Fruit fly (Drosophila melanogaster): Measurements from ENCODE around the gene Drep4.

The Drep4 gene

DNA sequence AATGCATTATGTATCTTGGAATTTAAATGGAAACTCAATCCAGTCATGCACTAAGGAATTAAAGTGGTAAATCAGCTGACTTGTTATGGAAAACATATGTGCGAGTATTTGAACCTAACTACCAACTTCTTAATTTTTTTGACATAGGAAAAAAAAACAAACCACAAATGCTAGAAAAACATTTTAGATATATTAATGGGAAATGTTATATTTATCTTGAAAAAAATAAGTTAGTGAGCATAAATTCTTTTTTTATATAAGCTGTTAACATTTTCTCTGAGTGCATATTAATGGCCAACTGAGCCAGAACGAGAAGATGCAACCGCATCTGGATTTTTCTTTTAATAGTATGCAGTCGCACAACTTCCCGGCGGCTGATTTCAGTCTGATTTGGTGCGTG is 35.1 kb downstream of the Drep4 start:
- no peak for TF ChIP-seq CG8478 (optimal IDR thresholded peaks at IDR 0.05)

DNA sequence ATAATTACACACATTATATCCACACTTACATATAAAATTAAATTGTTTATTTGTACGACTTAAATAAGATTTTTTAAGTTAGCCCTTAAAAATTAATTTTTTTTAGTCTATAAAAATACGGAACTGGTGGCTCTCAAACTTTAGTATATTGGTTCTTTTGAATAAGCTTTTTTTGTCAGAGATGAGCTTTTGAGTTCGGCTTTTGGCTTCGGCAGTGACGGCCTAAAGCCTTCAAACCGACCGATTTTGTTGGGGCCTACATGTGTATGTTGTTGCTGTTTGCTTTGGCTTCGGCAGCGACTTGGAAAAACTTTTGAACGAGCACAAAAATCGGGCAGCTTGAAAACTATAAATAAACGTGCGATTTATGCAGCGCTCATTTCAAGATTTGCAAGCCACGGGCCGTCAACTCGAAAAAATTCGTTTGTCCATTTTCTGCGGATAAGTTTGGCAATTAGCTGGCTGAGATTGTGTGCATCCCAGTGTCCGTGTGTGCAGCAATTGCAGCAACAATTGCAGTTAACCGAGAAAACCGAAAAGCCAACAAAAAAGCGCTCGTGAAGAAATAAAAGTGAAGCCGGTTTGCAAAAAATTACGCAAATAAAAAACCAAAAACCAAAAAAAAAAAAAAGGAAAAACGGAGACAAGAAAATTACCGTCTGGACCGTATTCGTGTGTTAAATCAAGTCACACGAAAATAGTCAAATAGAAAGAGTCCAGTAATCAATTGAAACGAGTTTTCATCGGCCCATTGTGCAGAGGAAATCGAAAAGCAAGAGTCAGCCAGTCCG is 40.2 kb downstream of the Drep4 start, which contains the start of gene CG16820:
Gene CG16820, plus strand, starts transcription at position 378 of the 791 bp plus-strand sequence.
- TF ChIP-seq EcR (GFP tag; optimal IDR thresholded peaks at IDR 0.05), result no peak
- TF ChIP-seq psq (optimal IDR thresholded peaks at IDR 0.05), result no peak
- TF ChIP-seq pan (optimal IDR thresholded peaks at IDR 0.05), result no peak
- no peak for TF ChIP-seq usp (GFP tag; optimal IDR thresholded peaks at IDR 0.05)
- no peak for TF ChIP-seq CG8478 (optimal IDR thresholded peaks at IDR 0.05)
- no peak for TF ChIP-seq Dll (optimal IDR thresholded peaks at IDR 0.05)

DNA sequence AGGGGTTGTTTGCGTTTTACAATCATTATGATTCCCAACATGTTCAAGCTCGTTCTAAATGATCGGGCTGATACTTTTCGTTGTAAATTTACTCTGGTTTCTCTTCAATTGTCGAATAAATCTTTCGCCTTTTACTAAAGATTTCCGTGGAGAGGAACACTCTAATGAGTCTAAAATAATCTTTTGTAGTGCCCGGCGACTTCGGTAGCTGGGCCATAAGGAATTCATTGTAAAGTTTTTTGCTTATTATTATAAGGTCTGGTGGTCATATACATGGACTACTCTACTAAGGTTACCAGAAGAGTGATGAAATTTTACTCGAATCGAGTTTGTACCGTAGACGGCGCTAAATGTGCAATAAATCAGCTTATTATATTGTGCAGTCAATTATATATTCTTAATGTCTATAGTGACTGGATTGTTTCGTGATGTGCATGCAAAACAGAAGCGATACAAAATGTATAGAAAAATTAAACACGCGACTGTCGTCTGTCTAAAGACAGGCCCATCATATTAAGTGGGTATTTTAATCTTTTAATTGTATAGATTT is 41.4 kb downstream of the Drep4 start:
- no peak for TF ChIP-seq CG8478 (optimal IDR thresholded peaks at IDR 0.05)
- TF ChIP-seq EcR (GFP tag; optimal IDR thresholded peaks at IDR 0.05), result no peak
- TF ChIP-seq Dll (optimal IDR thresholded peaks at IDR 0.05), result no peak

DNA sequence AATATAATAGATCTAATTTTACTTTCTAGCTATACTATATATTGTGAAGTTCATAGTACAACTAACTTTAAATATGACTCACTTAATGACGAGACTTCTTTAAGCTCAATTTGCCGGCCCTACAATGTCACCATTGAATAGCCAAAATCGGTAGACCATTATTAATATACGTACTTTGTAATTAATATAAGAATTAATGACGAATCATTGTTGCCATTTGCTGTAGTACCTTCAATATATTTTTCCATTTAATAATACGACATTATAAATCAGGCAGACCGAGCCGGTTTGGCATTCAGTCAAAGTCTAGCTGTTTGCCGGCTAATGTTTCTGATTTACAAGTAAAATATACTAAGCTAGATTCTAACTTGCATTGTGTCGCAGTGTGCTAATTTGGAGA is 46.6 kb downstream of the Drep4 start, which contains the start of gene Jhbp13:
Gene Jhbp13, plus strand, starts transcription at position 301 of the 400 bp plus-strand sequence.
- no peak for TF ChIP-seq usp (GFP tag; optimal IDR thresholded peaks at IDR 0.05)
- TF ChIP-seq pan (optimal IDR thresholded peaks at IDR 0.05), result no peak
- TF ChIP-seq CG8478 (optimal IDR thresholded peaks at IDR 0.05), result no peak
- no peak for TF ChIP-seq Dll (optimal IDR thresholded peaks at IDR 0.05)
- TF ChIP-seq psq (optimal IDR thresholded peaks at IDR 0.05), result no peak
- TF ChIP-seq EcR (GFP tag; optimal IDR thresholded peaks at IDR 0.05), result no peak

DNA sequence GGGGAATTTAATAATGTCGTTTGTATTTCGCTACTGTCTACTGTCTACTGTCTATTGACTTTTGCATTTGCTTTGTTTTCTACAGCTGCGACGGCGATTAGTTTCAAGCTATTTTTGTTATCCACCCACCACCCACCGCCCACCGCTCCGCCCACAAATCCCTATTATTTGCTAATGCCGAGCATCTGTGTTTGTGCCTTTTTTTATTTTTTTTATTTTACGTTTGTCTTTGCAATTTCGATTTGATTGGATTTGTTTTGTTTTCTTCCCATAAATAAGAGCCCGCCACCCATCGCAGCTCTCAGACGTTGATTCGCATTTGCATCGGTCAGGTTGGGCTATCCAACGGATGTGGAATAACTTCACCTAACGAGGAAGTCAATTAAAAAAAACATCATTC is 50.1 kb downstream of the Drep4 start, which contains the start of gene Jhbp14:
Gene Jhbp14, plus strand, starts transcription at position 301 of the 400 bp plus-strand sequence.
- no peak for TF ChIP-seq CG8478 (optimal IDR thresholded peaks at IDR 0.05)
- no peak for TF ChIP-seq EcR (GFP tag; optimal IDR thresholded peaks at IDR 0.05)
- TF ChIP-seq usp (GFP tag; optimal IDR thresholded peaks at IDR 0.05), result no peak
- TF ChIP-seq pan (optimal IDR thresholded peaks at IDR 0.05), result no peak
- TF ChIP-seq Dll (optimal IDR thresholded peaks at IDR 0.05), result no peak
- TF ChIP-seq psq (optimal IDR thresholded peaks at IDR 0.05), result no peak

DNA sequence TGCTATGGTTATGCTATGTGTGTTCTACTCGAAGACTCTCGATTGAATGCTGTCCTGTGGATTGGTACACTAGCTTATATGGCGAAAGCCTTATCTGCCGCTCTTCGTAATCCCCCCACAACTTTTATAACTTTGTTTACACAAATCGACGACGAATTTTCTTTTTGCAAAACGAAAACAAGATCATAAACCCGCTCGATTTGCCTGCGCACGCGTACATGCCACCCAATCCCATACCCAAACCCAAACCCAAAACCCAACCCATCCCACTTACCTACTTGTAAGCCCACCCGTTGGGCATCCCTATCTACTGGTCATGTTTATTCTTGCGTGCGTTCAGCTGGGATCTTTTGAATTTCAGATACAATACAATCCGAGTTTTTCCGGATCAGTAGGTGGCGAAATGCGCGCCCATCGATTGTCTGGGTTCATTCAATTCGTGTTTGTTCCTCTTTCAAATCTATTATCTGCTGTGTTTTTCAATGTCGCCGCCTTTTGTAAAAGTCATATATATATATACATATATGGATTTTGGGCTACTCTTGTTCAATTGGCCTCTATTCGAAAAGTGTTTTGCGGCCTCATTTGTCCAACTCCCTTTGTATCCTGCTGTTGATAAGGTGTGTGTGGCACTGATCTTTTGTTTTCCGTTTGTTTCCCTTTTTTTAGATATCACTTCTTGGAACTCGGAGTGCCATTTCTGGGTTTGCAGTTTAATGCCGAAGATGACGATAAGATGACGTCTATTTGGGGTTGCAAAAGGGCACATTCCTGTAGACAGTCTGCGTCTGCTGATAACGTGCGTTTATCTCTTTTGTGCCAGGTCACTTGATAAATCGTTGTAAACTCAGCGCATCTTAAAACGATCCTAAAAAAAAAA is 51.4 kb downstream of the Drep4 start, which contains the start of gene Mabi:
Gene Mabi, minus strand, starts transcription at position 51 of the 880 bp plus-strand sequence.
- no peak for TF ChIP-seq usp (GFP tag; optimal IDR thresholded peaks at IDR 0.05)
- no peak for TF ChIP-seq Dll (optimal IDR thresholded peaks at IDR 0.05)
- no peak for TF ChIP-seq CG8478 (optimal IDR thresholded peaks at IDR 0.05)
- no peak for TF ChIP-seq EcR (GFP tag; optimal IDR thresholded peaks at IDR 0.05)
- no peak for TF ChIP-seq pan (optimal IDR thresholded peaks at IDR 0.05)
- TF ChIP-seq psq (optimal IDR thresholded peaks at IDR 0.05), result no peak
